Worm (Caenorhabditis elegans) whole organism, young adult: ENCODE results near the gene rin-1.
A peak's percentile ranks its signal among the peaks of the same experiment; 100 is the strongest.

Experiments used
- B0336.3 ChIP-seq: fragments of 200-800 bp; sonication (Bioruptor generic); IDR thresholded peaks from 2 replicates; pipeline ENCODE4 v1.3.6; 2022; ENCODE audit warnings: missing genetic modification characterization, missing compliant biosample characterization
- C06A6.2 ChIP-seq: fragments of 200-800 bp; sonication (Bioruptor generic); conservative IDR thresholded peaks from 2 replicates; pipeline ENCODE4 v1.3.6; 2022; ENCODE audit warnings: missing genetic modification characterization, missing compliant biosample characterization
- F37B4.10 ChIP-seq: fragments of 200-800 bp; sonication (Bioruptor generic); IDR thresholded peaks from 2 replicates; pipeline ENCODE4 v1.3.6; 2022; ENCODE audit warnings: missing genetic modification characterization, missing compliant biosample characterization
- F52B5.7 ChIP-seq: sonication (generic microtip); optimal IDR thresholded peaks from 2 replicates; lab custom pipeline; 2016; ENCODE audit warnings: mild to moderate bottlenecking, missing genetic modification characterization, missing compliant biosample characterization
- K11D2.4 ChIP-seq: fragments of 200-800 bp; sonication (Bioruptor generic); IDR thresholded peaks from 2 replicates; pipeline ENCODE4 v1.3.6; 2022; ENCODE audit warnings: missing genetic modification reagents, missing genetic modification characterization, missing compliant biosample characterization
- K12H6.12 ChIP-seq: fragments of 200-800 bp; sonication (Bioruptor generic); optimal IDR thresholded peaks from 2 replicates; lab custom pipeline; 2018; ENCODE audit warnings: mild to moderate bottlenecking, missing genetic modification characterization, missing compliant biosample characterization
- T26A5.8 ChIP-seq: sonication (generic microtip); optimal IDR thresholded peaks from 2 replicates; lab custom pipeline; 2016; ENCODE audit warnings: missing genetic modification characterization, missing compliant biosample characterization
- Y53G8AR.9 ChIP-seq: fragments of 200-800 bp; sonication (Bioruptor generic); conservative IDR thresholded peaks from 2 replicates; pipeline ENCODE4 v1.3.6; 2022; ENCODE audit warnings: missing genetic modification reagents, missing genetic modification characterization, missing compliant biosample characterization
- Y95B8A.8 ChIP-seq: fragments of 200-800 bp; sonication (Bioruptor generic); IDR thresholded peaks from 2 replicates; pipeline ENCODE4 v1.3.6; 2022; ENCODE audit warnings: missing genetic modification reagents, missing genetic modification characterization, missing compliant biosample characterization
- ZK185.1 ChIP-seq: sonication (generic microtip); optimal IDR thresholded peaks from 2 replicates; lab custom pipeline; 2016; ENCODE audit warnings: mild to moderate bottlenecking, missing genetic modification characterization, missing compliant biosample characterization; ENCODE audit not compliant: poor library complexity, severe bottlenecking
- aptf-2 ChIP-seq: fragments of 200-800 bp; sonication (Bioruptor generic); conservative IDR thresholded peaks from 2 replicates; pipeline ENCODE4 v1.3.6; 2022; ENCODE audit warnings: missing genetic modification reagents, missing genetic modification characterization, missing compliant biosample characterization
- aptf-3 ChIP-seq: fragments of 200-800 bp; sonication (Bioruptor generic); IDR thresholded peaks from 2 replicates; pipeline ENCODE4 v1.3.6; 2022; ENCODE audit warnings: missing genetic modification characterization, missing compliant biosample characterization
- atf-7 ChIP-seq: sonication (generic microtip); optimal IDR thresholded peaks from 2 replicates; lab custom pipeline; 2017; ENCODE audit warnings: mild to moderate bottlenecking, missing genetic modification characterization, missing compliant biosample characterization
- athp-1 ChIP-seq: sonication (generic microtip); optimal IDR thresholded peaks from 2 replicates; lab custom pipeline; 2017; ENCODE audit warnings: mild to moderate bottlenecking, missing genetic modification characterization, missing compliant biosample characterization
- attf-5 ChIP-seq: fragments of 200-800 bp; sonication (Bioruptor generic); optimal IDR thresholded peaks from 2 replicates; lab custom pipeline; 2018; ENCODE audit warnings: mild to moderate bottlenecking, missing genetic modification characterization, missing compliant biosample characterization
- cebp-1 ChIP-seq, 2 experiments: fragments of 200-800 bp in 1 of 2; sonication (Bioruptor generic) in 1 of 2; sonication (generic microtip) in 1 of 2; IDR thresholded peaks in 1 of 2; optimal IDR thresholded peaks in 1 of 2; 2 replicates each; pipeline versions ENCODE4 v1.3.6 to Lab custom; 2017 to 2022; ENCODE audit warnings: missing compliant biosample characterization in 2 of 2, missing genetic modification characterization in 2 of 2, mild to moderate bottlenecking in 1 of 2, missing genetic modification reagents in 1 of 2, moderate library complexity in 1 of 2
- die-1 ChIP-seq: sonication (generic microtip); optimal IDR thresholded peaks from 2 replicates; lab custom pipeline; 2016; ENCODE audit warnings: missing genotype, mild to moderate bottlenecking, missing genetic modification characterization, missing compliant biosample characterization
- dox-1 ChIP-seq: fragments of 200-800 bp; sonication (Bioruptor generic); IDR thresholded peaks from 2 replicates; pipeline ENCODE4 v1.3.6; 2022; ENCODE audit warnings: missing genetic modification reagents, missing genetic modification characterization, missing compliant biosample characterization
- efl-1 ChIP-seq: fragments of 150-350 bp; optimal IDR thresholded peaks from 2 replicates; lab custom pipeline; 2014; ENCODE audit warnings: missing biosample characterization, missing genetic modification reagents, missing genetic modification characterization
- gei-17 ChIP-seq: fragments of 200-800 bp; sonication (Bioruptor generic); optimal IDR thresholded peaks from 2 replicates; lab custom pipeline; 2018; ENCODE audit warnings: mild to moderate bottlenecking, missing genetic modification characterization, missing compliant biosample characterization
- him-1 ChIP-seq: sonication (generic microtip); optimal IDR thresholded peaks from 2 replicates; lab custom pipeline; 2016; ENCODE audit warnings: missing genotype, missing genetic modification reagents, missing genetic modification characterization, missing compliant biosample characterization
- hmg-1.2 ChIP-seq: fragments of 200-800 bp; sonication (Bioruptor generic); IDR thresholded peaks from 2 replicates; pipeline ENCODE4 v1.3.6; 2022; ENCODE audit warnings: missing genetic modification reagents, missing genetic modification characterization, missing compliant biosample characterization
- hmg-20 ChIP-seq: fragments of 200-800 bp; sonication (Bioruptor generic); IDR thresholded peaks from 2 replicates; pipeline ENCODE4 v1.3.6; 2022; ENCODE audit warnings: missing genetic modification reagents, missing genetic modification characterization, missing compliant biosample characterization
- hsf-1 ChIP-seq: fragments of 200-800 bp; sonication (Bioruptor generic); IDR thresholded peaks from 2 replicates; pipeline ENCODE4 v1.3.6; 2022; ENCODE audit warnings: missing genetic modification reagents, missing genetic modification characterization, missing compliant biosample characterization
- lin-35 ChIP-seq, 3 experiments: fragments of 150-350 bp in 2 of 3; sonication (generic microtip) in 1 of 3; optimal IDR thresholded peaks; 2 replicates each; lab custom pipeline; 2014 to 2018; ENCODE audit warnings: missing biosample characterization in 3 of 3, missing genetic modification characterization in 3 of 3, missing genetic modification reagents in 3 of 3
- lin-40 ChIP-seq: sonication (generic microtip); optimal IDR thresholded peaks from 2 replicates; lab custom pipeline; 2016; ENCODE audit warnings: missing genetic modification characterization, mild to moderate bottlenecking, missing compliant biosample characterization, missing genotype, missing genetic modification reagents
- lin-54 ChIP-seq: fragments of 200-800 bp; sonication (Bioruptor generic); optimal IDR thresholded peaks from 2 replicates; lab custom pipeline; 2018; ENCODE audit warnings: mild to moderate bottlenecking, missing genetic modification characterization, missing compliant biosample characterization
- lsy-27 ChIP-seq: sonication (generic microtip); optimal IDR thresholded peaks from 2 replicates; lab custom pipeline; 2017; ENCODE audit warnings: missing genetic modification characterization, mild to moderate bottlenecking, missing compliant biosample characterization, antibody characterized with exemption, missing genotype, borderline replicate concordance; ENCODE audit not compliant: insufficient read depth
- madf-10 ChIP-seq: sonication (generic microtip); optimal IDR thresholded peaks from 2 replicates; lab custom pipeline; 2016; ENCODE audit warnings: mild to moderate bottlenecking, missing genetic modification characterization, missing compliant biosample characterization
- mcd-1 ChIP-seq: fragments of 200-800 bp; sonication (Bioruptor generic); IDR thresholded peaks from 2 replicates; pipeline ENCODE4 v1.3.6; 2022; ENCODE audit warnings: missing genetic modification reagents, missing genetic modification characterization, missing compliant biosample characterization
- nfya-1 ChIP-seq: sonication (generic microtip); optimal IDR thresholded peaks from 2 replicates; lab custom pipeline; 2017; ENCODE audit warnings: antibody characterized with exemption, missing compliant biosample characterization, missing genetic modification characterization, borderline replicate concordance; ENCODE audit not compliant: insufficient read depth
- nfyb-1 ChIP-seq: fragments of 200-800 bp; sonication (Bioruptor generic); IDR thresholded peaks from 2 replicates; pipeline ENCODE4 v1.3.6; 2022; ENCODE audit warnings: missing genetic modification reagents, missing genetic modification characterization, missing compliant biosample characterization
- nhr-27 ChIP-seq: fragments of 200-800 bp; sonication (Bioruptor generic); optimal IDR thresholded peaks from 2 replicates; lab custom pipeline; 2018; ENCODE audit warnings: mild to moderate bottlenecking, missing genetic modification characterization, moderate library complexity, missing compliant biosample characterization
- nhr-90 ChIP-seq: sonication (generic microtip); optimal IDR thresholded peaks from 2 replicates; lab custom pipeline; 2016; ENCODE audit warnings: missing genotype, mild to moderate bottlenecking, missing genetic modification characterization, missing compliant biosample characterization
- pha-4 ChIP-seq: fragments of 150-350 bp; sonication (generic microtip); optimal IDR thresholded peaks from 2 replicates; lab custom pipeline; 2014; ENCODE audit warnings: missing biosample characterization, missing genetic modification reagents, missing genetic modification characterization
- rec-8 ChIP-seq, 2 experiments: sonication (generic microtip); optimal IDR thresholded peaks; 2 replicates each; lab custom pipeline; 2016; ENCODE audit warnings: mild to moderate bottlenecking in 2 of 2, missing genetic modification characterization in 2 of 2, missing genetic modification reagents in 2 of 2, missing genotype in 2 of 2, missing biosample characterization in 1 of 2, missing compliant biosample characterization in 1 of 2, moderate library complexity in 1 of 2
- repo-1 ChIP-seq: sonication (generic microtip); optimal IDR thresholded peaks from 2 replicates; lab custom pipeline; 2017; ENCODE audit warnings: mild to moderate bottlenecking, missing genetic modification characterization, missing compliant biosample characterization
- sdz-38 ChIP-seq: sonication (generic microtip); optimal IDR thresholded peaks from 2 replicates; lab custom pipeline; 2016; ENCODE audit warnings: missing genotype, missing genetic modification characterization, missing compliant biosample characterization
- snpc-3.4 ChIP-seq: sonication (generic microtip); optimal IDR thresholded peaks from 2 replicates; lab custom pipeline; 2017; ENCODE audit warnings: missing genetic modification characterization, mild to moderate bottlenecking, missing compliant biosample characterization, antibody characterized with exemption, moderate library complexity, missing genotype, missing genetic modification reagents
- snpc-4 ChIP-seq, 5 experiments: fragments of 150-350 bp in 1 of 5; sonication (generic microtip) in 4 of 5; optimal IDR thresholded peaks; 2 replicates each; lab custom pipeline; 2014 to 2018; ENCODE audit warnings: missing genetic modification characterization in 5 of 5, missing biosample characterization in 3 of 5, antibody characterized with exemption in 2 of 5, mild to moderate bottlenecking in 2 of 5, missing compliant biosample characterization in 2 of 5, missing genotype in 2 of 5, moderate library complexity in 2 of 5, missing genetic modification reagents in 1 of 5
- sptf-2 ChIP-seq: fragments of 200-800 bp; sonication (Bioruptor generic); optimal IDR thresholded peaks from 2 replicates; lab custom pipeline; 2018; ENCODE audit warnings: mild to moderate bottlenecking, missing genetic modification characterization, missing compliant biosample characterization
- tbp1 ChIP-seq: fragments of 200-800 bp; sonication (Bioruptor generic); optimal IDR thresholded peaks from 2 replicates; lab custom pipeline; 2018; ENCODE audit warnings: mild to moderate bottlenecking, missing genetic modification characterization, missing compliant biosample characterization
- xnd-1 ChIP-seq: sonication (generic microtip); optimal IDR thresholded peaks from 2 replicates; lab custom pipeline; 2016; ENCODE audit warnings: missing genotype, missing genetic modification reagents, missing genetic modification characterization, missing compliant biosample characterization
- zfh-2 ChIP-seq: fragments of 200-800 bp; sonication (Bioruptor generic); conservative IDR thresholded peaks from 2 replicates; pipeline ENCODE4 v1.3.6; 2022; ENCODE audit warnings: missing genetic modification reagents, missing genetic modification characterization, missing compliant biosample characterization
- ztf-25 ChIP-seq: fragments of 200-800 bp; sonication (Bioruptor generic); IDR thresholded peaks from 2 replicates; pipeline ENCODE4 v1.3.6; 2022; ENCODE audit warnings: missing genetic modification reagents, missing genetic modification characterization, missing compliant biosample characterization
- ztf-3 ChIP-seq: fragments of 200-800 bp; sonication (Bioruptor generic); optimal IDR thresholded peaks from 2 replicates; lab custom pipeline; 2018; ENCODE audit warnings: mild to moderate bottlenecking, missing genetic modification characterization, missing compliant biosample characterization

The rin-1 gene

ce11 chrV:14849628-14850027, 34.2 kb upstream of the rin-1 start:
- TF ChIP-seq F52B5.7 (tag; lab: Kevin White, UChicago) (peak; percentile 22), die-1 (peak; percentile 29), nfyb-1 (GFP tag; lab: Robert Waterston, UW) (peak; percentile 72; the same call in 1 of the 2 replicates), cebp-1 (GFP tag; IDR thresholded peaks at IDR 0.05; lab: Robert Waterston, UW) (0 out of 2 replicates have a peak, but pooled peaks have one; percentile 24), cebp-1 (tag; optimal IDR thresholded peaks at IDR 0.05; lab: Kevin White, UChicago) (peak; percentile 76), lin-40 (tag; lab: Kevin White, UChicago) (peak; percentile 80), pha-4 (no peak), F37B4.10 (GFP tag; lab: Robert Waterston, UW) (0 out of 2 replicates have a peak, but pooled peaks have one; percentile 30), mcd-1 (GFP tag; lab: Robert Waterston, UW) (peak; percentile 45), B0336.3 (peak; percentile 50; the same call in 1 of the 2 replicates), dox-1 (GFP tag; lab: Robert Waterston, UW) (peak; percentile 44; the same call in 1 of the 2 replicates), C06A6.2 (peak; percentile 42; the same call in 1 of the 2 replicates), xnd-1 (tag; lab: Kevin White, UChicago) (no peak), sptf-2 (GFP tag; lab: Kevin White, UChicago) (no peak), Y53G8AR.9 (GFP tag; lab: Robert Waterston, UW) (no peak; the same call in 1 of the 2 replicates), aptf-3 (GFP tag; lab: Robert Waterston, UW) (no peak), Y95B8A.8 (GFP tag; lab: Robert Waterston, UW) (0 out of 2 replicates have a peak, but pooled peaks have one; percentile 36), him-1 (tag; lab: Kevin White, UChicago) (no peak), ztf-3 (GFP tag; lab: Kevin White, UChicago) (peak; percentile 13), attf-5 (GFP tag; lab: Kevin White, UChicago) (peak; percentile 72), snpc-4 (GFP tag; optimal IDR thresholded peaks at IDR 0.05; lab: Kevin White, UChicago) (no peak), snpc-4 (tag; optimal IDR thresholded peaks at IDR 0.05; lab: Kevin White, UChicago) (peak in 3 of 4 experiments; percentile 19 to 49 (median 39)), T26A5.8 (tag; lab: Kevin White, UChicago) (no peak), aptf-2 (GFP tag; lab: Robert Waterston, UW) (no peak), zfh-2 (GFP tag; lab: Robert Waterston, UW) (peak; percentile 57; the same call in 1 of the 2 replicates), gei-17 (GFP tag; lab: Kevin White, UChicago) (peak; percentile 43), nfya-1 (tag; lab: Kevin White, UChicago) (no peak), hmg-20 (GFP tag; lab: Robert Waterston, UW) (no peak), athp-1 (tag; lab: Kevin White, UChicago) (peak; percentile 49), lsy-27 (tag; lab: Kevin White, UChicago) (no peak), K12H6.12 (tag; lab: Kevin White, UChicago) (peak; percentile 37), snpc-3.4 (peak; percentile 4), nhr-27 (no peak), hmg-1.2 (GFP tag; lab: Robert Waterston, UW) (peak; percentile 55; the same call in 1 of the 2 replicates), madf-10 (tag; lab: Kevin White, UChicago) (peak; percentile 16), nhr-90 (tag; lab: Kevin White, UChicago) (peak; percentile 66), hsf-1 (GFP tag; lab: Robert Waterston, UW) (peak; percentile 27; the same call in 1 of the 2 replicates), K11D2.4 (peak; percentile 69; the same call in 1 of the 2 replicates), tbp1 (GFP tag; lab: Kevin White, UChicago) (peak; percentile 45), atf-7 (tag; lab: Kevin White, UChicago) (peak; percentile 69), rec-8 (tag; optimal IDR thresholded peaks at IDR 0.05; lab: Kevin White, UChicago) (no peak), repo-1 (peak; percentile 48), efl-1 (GFP tag; lab: Kevin White, UChicago) (no peak), lin-35 (GFP tag; optimal IDR thresholded peaks at IDR 0.05; lab: Kevin White, UChicago) (peak in 1 of 3 experiments; percentile 54), sdz-38 (tag; lab: Kevin White, UChicago) (no peak), lin-54 (GFP tag; lab: Kevin White, UChicago) (peak; percentile 26), ZK185.1 (tag; lab: Kevin White, UChicago) (peak; percentile 53), ztf-25 (GFP tag; lab: Robert Waterston, UW) (no peak)
